Fruit fly (Drosophila melanogaster) whole organism, prepupa: Measurements from ENCODE around the gene acs.
A peak's percentile ranks its signal among the peaks of the same experiment; 100 is the strongest.

ENCODE experiments used
- Blimp-1 ChIP-seq: fragments of 200-800 bp; sonication (Bioruptor generic); optimal IDR thresholded peaks from 3 replicates; lab custom pipeline; 2017; ENCODE audit warnings: missing biosample characterization, missing genetic modification characterization, mild to moderate bottlenecking, moderate library complexity, missing genetic modification reagents
- CG11294 ChIP-seq: fragments of 200-800 bp; sonication (Bioruptor generic); IDR thresholded peaks from 2 replicates; pipeline ENCODE4 v1.3.6; 2022; ENCODE audit warnings: missing biosample characterization, missing genetic modification characterization
- CG11762 ChIP-seq: fragments of 200-800 bp; sonication (Bioruptor generic); optimal IDR thresholded peaks from 3 replicates; lab custom pipeline; 2016; ENCODE audit warnings: missing biosample characterization, missing genetic modification characterization; ENCODE audit not compliant: insufficient read depth
- CG11902 ChIP-seq: fragments of 200-800 bp; sonication (Bioruptor generic); optimal IDR thresholded peaks from 3 replicates; lab custom pipeline; 2016; ENCODE audit warnings: missing biosample characterization, missing genetic modification characterization
- CG3032 ChIP-seq: fragments of 200-800 bp; optimal IDR thresholded peaks from 2 replicates; lab custom pipeline; 2019; ENCODE audit warnings: missing biosample characterization, mild to moderate bottlenecking, missing genetic modification characterization, moderate library complexity
- CG31627 ChIP-seq: fragments of 200-800 bp; sonication (Bioruptor generic); optimal IDR thresholded peaks from 3 replicates; lab custom pipeline; 2016; ENCODE audit warnings: missing biosample characterization, missing genetic modification characterization
- CG32006 ChIP-seq: fragments of 200-800 bp; sonication (Bioruptor generic); optimal IDR thresholded peaks from 3 replicates; lab custom pipeline; 2017; ENCODE audit warnings: missing biosample characterization, mild to moderate bottlenecking, missing genetic modification characterization
- CG4318 ChIP-seq: fragments of 200-800 bp; sonication (Bioruptor generic); optimal IDR thresholded peaks from 3 replicates; lab custom pipeline; 2017; ENCODE audit warnings: missing biosample characterization, mild to moderate bottlenecking, missing genetic modification characterization
- CG6792 ChIP-seq: fragments of 200-800 bp; sonication (Bioruptor generic); optimal IDR thresholded peaks from 3 replicates; lab custom pipeline; 2016; ENCODE audit warnings: missing biosample characterization, missing genetic modification characterization
- CG6854 ChIP-seq: fragments of 200-800 bp; sonication (Bioruptor generic); optimal IDR thresholded peaks from 2 replicates; lab custom pipeline; 2017; ENCODE audit warnings: missing biosample characterization, mild to moderate bottlenecking, missing genetic modification characterization
- CG7368 ChIP-seq: fragments of 200-800 bp; sonication (Bioruptor generic); optimal IDR thresholded peaks from 3 replicates; lab custom pipeline; 2016; ENCODE audit warnings: missing biosample characterization, missing genetic modification characterization
- CG8632 ChIP-seq: fragments of 200-800 bp; sonication (Bioruptor generic); optimal IDR thresholded peaks from 3 replicates; lab custom pipeline; 2016; ENCODE audit warnings: missing biosample characterization, missing genetic modification characterization
- Eip75B ChIP-seq: fragments of 200-800 bp; sonication (Bioruptor generic); optimal IDR thresholded peaks from 3 replicates; lab custom pipeline; 2016; ENCODE audit warnings: missing biosample characterization, missing genetic modification characterization
- Eip78C ChIP-seq: fragments of 200-800 bp; sonication (Bioruptor generic); peaks from one replicate; lab custom pipeline; 2016; ENCODE audit warnings: missing biosample characterization, missing genetic modification characterization
- Eip93F ChIP-seq: fragments of 200-800 bp; sonication (Bioruptor generic); optimal IDR thresholded peaks from 2 replicates; lab custom pipeline; 2016; ENCODE audit warnings: missing biosample characterization, mild to moderate bottlenecking, missing genetic modification characterization
- Ets96B ChIP-seq: fragments of 200-800 bp; optimal IDR thresholded peaks from 2 replicates; lab custom pipeline; 2019; ENCODE audit warnings: missing biosample characterization, mild to moderate bottlenecking, missing genetic modification characterization, moderate library complexity
- Gug ChIP-seq: fragments of 200-800 bp; sonication (Bioruptor generic); IDR thresholded peaks from 2 replicates; pipeline ENCODE4 v1.3.6; 2022; ENCODE audit warnings: missing biosample characterization, missing genetic modification characterization
- Hr4 ChIP-seq: fragments of 200-800 bp; sonication (Bioruptor generic); optimal IDR thresholded peaks from 3 replicates; lab custom pipeline; 2016; ENCODE audit warnings: missing biosample characterization, missing genetic modification characterization
- Lpt ChIP-seq: fragments of 200-800 bp; sonication (Bioruptor generic); optimal IDR thresholded peaks from 3 replicates; lab custom pipeline; 2016; ENCODE audit warnings: missing biosample characterization, missing genetic modification characterization
- Met ChIP-seq: fragments of 200-800 bp; sonication (Bioruptor generic); optimal IDR thresholded peaks from 3 replicates; lab custom pipeline; 2016; ENCODE audit warnings: missing biosample characterization, missing genetic modification characterization
- OdsH ChIP-seq: fragments of 200-800 bp; sonication (Bioruptor generic); optimal IDR thresholded peaks from 3 replicates; lab custom pipeline; 2016; ENCODE audit warnings: missing biosample characterization, missing genetic modification characterization
- Sox15 ChIP-seq: fragments of 200-800 bp; sonication (Bioruptor generic); optimal IDR thresholded peaks from 3 replicates; lab custom pipeline; 2016; ENCODE audit warnings: missing biosample characterization, missing genetic modification characterization
- cyc ChIP-seq: fragments of 200-800 bp; sonication (Bioruptor generic); optimal IDR thresholded peaks from 3 replicates; lab custom pipeline; 2016; ENCODE audit warnings: missing biosample characterization, missing genetic modification characterization
- dsx ChIP-seq: fragments of 200-800 bp; optimal IDR thresholded peaks from 3 replicates; lab custom pipeline; 2019; ENCODE audit warnings: missing biosample characterization, mild to moderate bottlenecking, missing genetic modification characterization, moderate library complexity; ENCODE audit not compliant: poor library complexity, severe bottlenecking
- eg ChIP-seq: fragments of 200-800 bp; sonication (Bioruptor generic); IDR thresholded peaks from 3 replicates; pipeline ENCODE4 v1.3.6; 2022; ENCODE audit warnings: missing biosample characterization, missing genetic modification characterization
- fkh ChIP-seq: fragments of 200-800 bp; sonication (Bioruptor generic); optimal IDR thresholded peaks from 3 replicates; lab custom pipeline; 2017; ENCODE audit warnings: missing biosample characterization, mild to moderate bottlenecking, missing genetic modification characterization, moderate library complexity
- net ChIP-seq: fragments of 200-800 bp; sonication (Bioruptor generic); optimal IDR thresholded peaks from 3 replicates; lab custom pipeline; 2016; ENCODE audit warnings: missing biosample characterization, missing genetic modification characterization
- pdm3 ChIP-seq: fragments of 200-800 bp; sonication (Bioruptor generic); optimal IDR thresholded peaks from 3 replicates; lab custom pipeline; 2016; ENCODE audit warnings: missing biosample characterization, missing genetic modification characterization
- spab ChIP-seq: fragments of 200-800 bp; sonication (Bioruptor generic); optimal IDR thresholded peaks from 2 replicates; lab custom pipeline; 2017; ENCODE audit warnings: missing biosample characterization, mild to moderate bottlenecking, missing genetic modification characterization, missing genetic modification reagents
- ss ChIP-seq, 2 experiments: fragments of 200-800 bp; sonication (Bioruptor generic); optimal IDR thresholded peaks; 2 replicates in 1 of 2; 3 replicates in 1 of 2; lab custom pipeline; 2017 to 2018; ENCODE audit warnings: mild to moderate bottlenecking in 2 of 2, missing biosample characterization in 2 of 2, missing genetic modification characterization in 2 of 2, moderate library complexity in 1 of 2
- svp ChIP-seq: fragments of 200-800 bp; sonication (Bioruptor generic); peaks from one replicate; lab custom pipeline; 2016; ENCODE audit warnings: missing biosample characterization, missing genetic modification characterization
- topi ChIP-seq: fragments of 200-800 bp; sonication (Bioruptor generic); optimal IDR thresholded peaks from 3 replicates; lab custom pipeline; 2016; ENCODE audit warnings: missing biosample characterization, missing genetic modification characterization
- vri ChIP-seq: fragments of 200-800 bp; sonication (Bioruptor generic); optimal IDR thresholded peaks from 3 replicates; lab custom pipeline; 2016; ENCODE audit warnings: missing biosample characterization, mild to moderate bottlenecking, missing genetic modification characterization

acs gene

DNA sequence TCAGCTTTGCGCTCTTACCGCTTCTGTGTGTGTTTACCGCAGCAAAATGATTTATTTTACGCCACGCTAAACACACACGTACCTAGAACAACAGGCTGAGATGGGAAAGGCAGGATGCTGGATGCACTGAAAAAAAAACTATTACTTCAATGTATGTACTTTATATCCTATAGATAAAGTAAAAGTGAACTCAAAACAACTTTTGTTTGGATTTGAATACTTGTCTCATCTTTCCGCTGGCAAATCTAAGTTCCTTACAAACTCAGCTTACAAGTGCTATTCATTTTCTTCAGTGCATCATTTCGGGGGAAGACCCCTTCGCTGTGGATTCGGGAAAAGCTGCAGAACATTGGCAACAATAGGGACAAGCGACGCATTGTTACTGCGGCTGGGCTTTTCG is 5.3 kb downstream of the acs start:
- TF ChIP-seq Eip78C (GFP tag; lab: Kevin White, UChicago) (peak; percentile 73), pdm3 (GFP tag; lab: Kevin White, UChicago) (no peak), CG7368 (GFP tag; lab: Kevin White, UChicago) (no peak), dsx (GFP tag; lab: Kevin White, UChicago) (peak; percentile 11), svp (GFP tag; lab: Kevin White, UChicago) (peak; percentile 55), ss (GFP tag; optimal IDR thresholded peaks at IDR 0.05; lab: Kevin White, UChicago) (peak; percentile 12 to 43), eg (GFP tag; lab: Robert Waterston, UW) (0 out of 3 replicates have a peak, but pooled peaks have one; percentile 33), cyc (no peak)

DNA sequence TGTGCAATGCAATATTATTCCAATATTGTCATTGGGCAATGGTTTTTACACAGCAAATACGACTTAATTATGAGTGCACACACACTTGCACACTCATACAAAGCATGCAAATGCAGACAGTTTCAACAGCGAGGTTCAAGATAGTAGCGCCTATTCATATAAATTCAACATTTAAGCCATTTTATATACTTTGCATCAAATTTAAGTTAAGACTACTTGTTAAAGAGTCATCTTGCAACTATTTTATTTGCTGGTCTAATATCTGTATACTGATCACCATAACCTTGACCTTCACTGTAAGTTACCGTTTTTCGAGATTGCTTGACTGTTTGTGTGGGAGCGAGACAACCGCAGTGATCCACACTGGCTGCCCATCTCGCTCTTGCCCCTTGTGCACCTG is 14.0 kb downstream of the acs start:
- peak; percentile 77 for TF ChIP-seq svp (GFP tag; lab: Kevin White, UChicago)
- no peak for TF ChIP-seq CG11762 (GFP tag; lab: Kevin White, UChicago)
- peak; percentile 22 for TF ChIP-seq topi
- no peak for TF ChIP-seq Sox15 (GFP tag; lab: Kevin White, UChicago)
- peak; percentile 30 for TF ChIP-seq CG11902 (GFP tag; lab: Kevin White, UChicago)

DNA sequence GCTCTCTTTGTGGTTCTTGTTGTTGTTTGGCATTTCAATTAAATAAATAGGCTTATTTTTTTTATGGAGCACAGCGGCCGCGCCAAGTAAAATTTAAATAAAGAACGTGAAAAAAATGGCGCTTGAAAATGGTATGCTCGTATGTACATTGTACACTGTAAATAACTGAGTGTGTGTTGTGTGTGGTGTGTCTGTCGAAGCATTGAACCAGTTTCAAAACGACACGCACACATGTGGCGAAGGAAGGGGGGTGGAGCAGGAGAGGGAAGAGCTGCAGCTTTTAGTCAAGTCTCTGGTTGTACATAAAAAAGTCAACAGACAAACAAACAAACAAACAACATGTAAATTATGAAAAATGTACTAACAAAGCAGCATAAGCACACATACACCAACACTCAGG is 33.3 kb downstream of the acs start:
- no peak for TF ChIP-seq net (GFP tag; lab: Kevin White, UChicago)
- TF ChIP-seq spab (GFP tag; lab: Kevin White, UChicago): no peak
- TF ChIP-seq fkh (GFP tag; lab: Kevin White, UChicago): peak; percentile 57

DNA sequence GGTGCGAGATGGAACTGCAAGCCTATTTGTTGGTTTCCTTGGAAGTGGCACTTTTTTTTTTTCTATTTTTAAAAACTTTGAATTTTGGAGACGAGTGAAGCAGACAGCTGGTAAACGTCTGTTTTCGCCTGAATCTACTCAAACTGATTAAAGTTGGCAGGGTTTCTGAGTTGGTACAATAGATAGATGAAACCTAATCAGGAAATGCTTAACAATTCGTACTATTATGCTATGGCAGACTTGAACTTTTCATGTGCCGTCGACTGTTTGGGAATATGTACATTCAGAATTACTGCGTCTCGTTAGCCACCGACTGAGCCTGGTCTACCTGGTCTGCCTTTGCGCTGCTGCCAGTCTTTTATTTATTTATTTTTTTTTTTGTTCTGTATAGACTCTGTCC is 34.1 kb downstream of the acs start, which contains the start of gene CG42841:
Gene CG42841, minus strand, starts transcription at position 101 of the 400 bp plus-strand sequence.
- no peak for TF ChIP-seq Sox15 (GFP tag; lab: Kevin White, UChicago)
- TF ChIP-seq CG11762 (GFP tag; lab: Kevin White, UChicago): no peak
- no peak for TF ChIP-seq CG3032 (tag; lab: Kevin White, UChicago)
- no peak for TF ChIP-seq CG6854
- no peak for TF ChIP-seq vri (GFP tag; lab: Kevin White, UChicago)
- no peak for TF ChIP-seq Blimp-1 (GFP tag; lab: Kevin White, UChicago)
- no peak for TF ChIP-seq Eip78C (GFP tag; lab: Kevin White, UChicago)

DNA sequence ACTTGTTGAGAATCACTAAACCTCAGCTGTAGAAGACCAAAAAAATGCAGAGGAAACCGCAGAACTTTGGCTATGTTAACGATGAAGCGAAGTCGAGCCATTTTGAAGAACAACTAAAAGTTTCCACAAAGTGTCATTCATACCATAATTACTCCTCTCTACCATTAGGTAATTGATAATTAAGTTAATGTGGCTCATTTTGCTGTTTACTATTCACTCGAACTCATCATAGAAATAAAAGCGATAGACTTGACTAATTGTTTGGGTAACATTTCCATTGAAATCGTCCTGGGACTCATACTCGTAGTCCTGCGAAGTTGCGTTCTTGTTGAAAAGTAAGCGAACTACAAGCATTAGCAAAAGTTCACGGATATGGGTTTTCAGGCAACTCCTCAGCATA is 50.4 kb downstream of the acs start, which contains the start of gene Grl62a:
Gene Grl62a, minus strand, starts transcription at position 101 of the 400 bp plus-strand sequence.
- TF ChIP-seq OdsH (GFP tag; lab: Kevin White, UChicago): no peak
- TF ChIP-seq vri (GFP tag; lab: Kevin White, UChicago): no peak
- TF ChIP-seq CG11902 (GFP tag; lab: Kevin White, UChicago): no peak
- TF ChIP-seq Eip78C (GFP tag; lab: Kevin White, UChicago): no peak
- no peak for TF ChIP-seq CG11762 (GFP tag; lab: Kevin White, UChicago)
- TF ChIP-seq Eip93F (GFP tag; lab: Kevin White, UChicago): no peak
- no peak for TF ChIP-seq CG11294 (GFP tag; lab: Robert Waterston, UW)
- TF ChIP-seq CG31627: no peak
- TF ChIP-seq Blimp-1 (GFP tag; lab: Kevin White, UChicago): no peak
- no peak for TF ChIP-seq CG4318
- no peak for TF ChIP-seq Met (GFP tag; lab: Kevin White, UChicago)
- TF ChIP-seq CG32006 (GFP tag; lab: Kevin White, UChicago): no peak
- no peak for TF ChIP-seq Ets96B (tag; lab: Kevin White, UChicago)
- no peak for TF ChIP-seq CG6792 (GFP tag; lab: Kevin White, UChicago)
- TF ChIP-seq Eip75B (GFP tag; lab: Kevin White, UChicago): no peak
- TF ChIP-seq Sox15 (GFP tag; lab: Kevin White, UChicago): no peak
- TF ChIP-seq Hr4 (GFP tag; lab: Kevin White, UChicago): no peak
- TF ChIP-seq Gug (GFP tag; lab: Robert Waterston, UW): no peak
- no peak for TF ChIP-seq Lpt (GFP tag; lab: Kevin White, UChicago)
- TF ChIP-seq CG8632 (GFP tag; lab: Kevin White, UChicago): no peak
- TF ChIP-seq, all 60 proteins: peak for 0
